Worm (Caenorhabditis elegans) whole organism, early embryonic: ENCODE measurements around the gene ric-4.

Experiments
- aly-1 ChIP-seq: sonication (generic microtip); optimal IDR thresholded peaks from 2 replicates; lab custom pipeline; 2016; ENCODE audit warnings: missing genetic modification characterization, missing compliant biosample characterization
- ama-1 ChIP-seq: fragments of 150-350 bp; optimal IDR thresholded peaks from 2 replicates; lab custom pipeline; 2014
- hmbx-1 ChIP-seq: sonication (generic microtip); optimal IDR thresholded peaks from 2 replicates; lab custom pipeline; 2016; ENCODE audit warnings: mild to moderate bottlenecking, missing genetic modification characterization, missing compliant biosample characterization
- hmg-4 ChIP-seq: fragments of 200-800 bp; sonication (Bioruptor generic); optimal IDR thresholded peaks from 2 replicates; lab custom pipeline; 2018; ENCODE audit warnings: mild to moderate bottlenecking, missing genetic modification characterization, missing compliant biosample characterization
- sea-1 ChIP-seq: fragments of 200-800 bp; sonication (Bioruptor generic); conservative IDR thresholded peaks from 2 replicates; pipeline ENCODE4 v1.3.6; 2022; ENCODE audit warnings: missing genetic modification characterization, missing compliant biosample characterization
- tbx-11 ChIP-seq: fragments of 200-800 bp; sonication (Bioruptor generic); IDR thresholded peaks from 2 replicates; pipeline ENCODE4 v1.3.6; 2022; ENCODE audit warnings: missing genetic modification characterization, missing compliant biosample characterization

- TF ChIP-seq aly-1 (tag; lab: Kevin White, UChicago) (no peak), tbx-11 (GFP tag; lab: Robert Waterston, UW) (no peak), hmbx-1 (tag; lab: Kevin White, UChicago) (no peak), ama-1 (lab: Kevin White, UChicago) (no peak), sea-1 (GFP tag; lab: Robert Waterston, UW) (no peak), hmg-4 (GFP tag; lab: Kevin White, UChicago) (no peak)
Measured at ce11 chrV:10285853-10286252, 15.7 kb upstream of the ric-4 start.
